Fruit fly (Drosophila melanogaster): ENCODE results near the gene CG33552.

CG33552 gene

DNA sequence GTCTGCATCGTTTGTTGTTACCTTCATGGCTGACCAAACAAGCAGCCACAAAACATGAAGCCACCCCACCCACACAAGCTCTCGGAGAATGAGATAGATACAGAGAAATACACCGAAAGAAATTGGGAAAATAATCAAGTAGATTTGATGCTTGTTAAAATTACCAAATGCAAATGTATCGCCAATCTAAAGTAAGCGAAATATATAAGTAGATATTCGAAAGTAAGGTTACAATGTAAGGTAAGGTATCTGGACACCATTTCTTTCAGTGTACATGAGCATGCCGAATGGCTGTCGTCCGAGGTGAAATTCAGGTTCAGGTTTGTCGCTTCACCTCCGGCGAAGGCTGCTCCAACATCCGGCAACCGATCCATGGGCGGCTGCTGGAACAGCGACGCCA lies 10.0 kb upstream of the CG33552 start (continued):
- no peak for TF ChIP-seq Sox102F (GFP tag; optimal IDR thresholded peaks at IDR 0.05)
- peak; percentile 31 for TF ChIP-seq Hr4 (GFP tag; optimal IDR thresholded peaks at IDR 0.05)
- TF ChIP-seq esn (GFP tag; optimal IDR thresholded peaks at IDR 0.05): no peak
- TF ChIP-seq fkh (GFP tag; optimal IDR thresholded peaks at IDR 0.05): no peak
- TF ChIP-seq CG4318 (GFP tag; optimal IDR thresholded peaks at IDR 0.05): peak; percentile 27
- TF ChIP-seq CG11902 (GFP tag; optimal IDR thresholded peaks at IDR 0.05): no peak
- peak; percentile 29 for TF ChIP-seq CG3032 (tag; optimal IDR thresholded peaks at IDR 0.05)
- no peak for TF ChIP-seq Blimp-1 (GFP tag; optimal IDR thresholded peaks at IDR 0.05)
- TF ChIP-seq salr (GFP tag; optimal IDR thresholded peaks at IDR 0.05): peak; percentile 16 to 20
- TF ChIP-seq Hr38 (GFP tag; optimal IDR thresholded peaks at IDR 0.05): no peak
- TF ChIP-seq Eip93F (GFP tag; optimal IDR thresholded peaks at IDR 0.05): no peak
- no peak for TF ChIP-seq acj6 (GFP tag; optimal IDR thresholded peaks at IDR 0.05)
- TF ChIP-seq Gug (GFP tag; IDR thresholded peaks at IDR 0.05): peak; percentile 33; the same call in 1 of the 2 replicates
- TF ChIP-seq CG8119 (GFP tag; IDR thresholded peaks at IDR 0.05): 0 out of 3 replicates have a peak, but pooled peaks have one; percentile 43
- TF ChIP-seq CG16779 (tag; optimal IDR thresholded peaks at IDR 0.05): no peak
- TF ChIP-seq achi (GFP tag; optimal IDR thresholded peaks at IDR 0.05): peak; percentile 27
- TF ChIP-seq Ets96B (tag; optimal IDR thresholded peaks at IDR 0.05): no peak
- no peak for TF ChIP-seq CG6792 (GFP tag; optimal IDR thresholded peaks at IDR 0.05)
- no peak for TF ChIP-seq OdsH (GFP tag; optimal IDR thresholded peaks at IDR 0.05)
- TF ChIP-seq svp (GFP tag): no peak
- no peak for TF ChIP-seq CG6854 (GFP tag; optimal IDR thresholded peaks at IDR 0.05)
- no peak for TF ChIP-seq Sox14 (GFP tag; optimal IDR thresholded peaks at IDR 0.05)
- TF ChIP-seq net (GFP tag; optimal IDR thresholded peaks at IDR 0.05): no peak
- TF ChIP-seq Sox15 (GFP tag; optimal IDR thresholded peaks at IDR 0.05): no peak
- no peak for TF ChIP-seq CG11762 (GFP tag; optimal IDR thresholded peaks at IDR 0.05; ENCODE audit: insufficient read depth)
- no peak for TF ChIP-seq CG7368 (GFP tag; optimal IDR thresholded peaks at IDR 0.05)
- TF ChIP-seq cyc (GFP tag; optimal IDR thresholded peaks at IDR 0.05): no peak
- TF ChIP-seq dac (GFP tag; optimal IDR thresholded peaks at IDR 0.05): no peak
- no peak for TF ChIP-seq dsx (GFP tag; optimal IDR thresholded peaks at IDR 0.05; ENCODE audit: poor library complexity, severe bottlenecking)
- TF ChIP-seq CG1621 (tag; optimal IDR thresholded peaks at IDR 0.05): no peak
- no peak for TF ChIP-seq Lpt (GFP tag; optimal IDR thresholded peaks at IDR 0.05)

DNA sequence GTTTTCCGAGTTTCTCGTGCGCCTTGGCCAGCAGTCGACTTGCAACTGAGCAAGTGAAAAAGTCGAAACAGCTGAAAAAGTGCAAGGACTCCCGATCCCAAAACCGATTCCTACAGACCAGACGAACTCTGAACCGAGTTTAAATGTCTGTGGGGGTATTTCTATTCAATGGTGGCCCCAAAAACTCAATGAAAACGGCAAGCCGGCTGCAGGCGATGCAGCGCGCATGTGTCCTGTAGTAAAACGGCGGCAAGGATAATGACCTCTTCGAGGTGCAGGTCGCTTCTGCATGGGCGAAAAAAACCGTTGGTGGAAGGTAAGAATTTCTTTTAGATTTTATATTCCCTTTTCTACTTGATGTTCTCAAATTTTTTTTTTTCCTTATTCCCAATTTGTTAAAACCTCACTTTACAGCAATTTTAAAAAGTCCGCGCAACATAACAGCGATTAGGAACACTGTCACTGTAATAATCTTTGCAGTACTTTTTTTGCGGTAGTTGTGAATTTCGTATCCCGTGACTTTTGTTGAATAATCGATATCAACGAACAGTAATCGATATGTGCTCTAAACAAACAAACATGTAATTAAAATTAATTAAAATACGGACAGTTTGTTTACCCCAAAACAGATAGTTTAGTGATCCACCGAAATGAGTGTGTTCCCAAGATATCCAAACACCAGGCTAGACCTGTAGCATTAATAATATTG lies 5.5 kb upstream of the CG33552 start, which contains the start of the genes Trpgamma and her:
TSS of gene Trpgamma (minus strand) at position 51 of the 709 bp plus-strand sequence.
TSS of gene her (plus strand) at position 535 of the 709 bp plus-strand sequence.
- TF ChIP-seq fd59A (GFP tag; optimal IDR thresholded peaks at IDR 0.05) (no peak), Hr39 (GFP tag; optimal IDR thresholded peaks at IDR 0.05) (no peak), Sox15 (GFP tag; optimal IDR thresholded peaks at IDR 0.05) (no peak), CG6163 (GFP tag; IDR thresholded peaks at IDR 0.05) (no peak), eg (GFP tag; IDR thresholded peaks at IDR 0.05) (no peak), OdsH (GFP tag; optimal IDR thresholded peaks at IDR 0.05) (no peak), svp (GFP tag) (no peak), CG6276 (GFP tag; optimal IDR thresholded peaks at IDR 0.05) (no peak), achi (GFP tag; optimal IDR thresholded peaks at IDR 0.05) (no peak), Hr4 (GFP tag; optimal IDR thresholded peaks at IDR 0.05) (no peak), CG8632 (GFP tag; optimal IDR thresholded peaks at IDR 0.05) (no peak), CG4318 (GFP tag; optimal IDR thresholded peaks at IDR 0.05) (no peak), CG15336 (GFP tag; IDR thresholded peaks at IDR 0.05) (no peak), CG7368 (GFP tag; optimal IDR thresholded peaks at IDR 0.05) (no peak), dsx (GFP tag; optimal IDR thresholded peaks at IDR 0.05; ENCODE audit: poor library complexity, severe bottlenecking) (no peak), CG34406 (GFP tag; optimal IDR thresholded peaks at IDR 0.05) (no peak), Ets21C (GFP tag; optimal IDR thresholded peaks at IDR 0.05) (no peak), pdm3 (GFP tag; optimal IDR thresholded peaks at IDR 0.05) (no peak), CG32006 (GFP tag; optimal IDR thresholded peaks at IDR 0.05) (no peak), CG9139 (GFP tag; optimal IDR thresholded peaks at IDR 0.05) (no peak), Sox14 (GFP tag; optimal IDR thresholded peaks at IDR 0.05) (peak; percentile 15), Sox102F (GFP tag; optimal IDR thresholded peaks at IDR 0.05) (no peak), Gug (GFP tag; IDR thresholded peaks at IDR 0.05) (no peak), Eip93F (GFP tag; optimal IDR thresholded peaks at IDR 0.05) (no peak), esn (GFP tag; optimal IDR thresholded peaks at IDR 0.05) (peak; percentile 36), CG8319 (GFP tag; optimal IDR thresholded peaks at IDR 0.05) (no peak), Eip78C (GFP tag) (peak; percentile 27), CG3032 (tag; optimal IDR thresholded peaks at IDR 0.05) (peak; percentile 17), Smox (GFP tag; optimal IDR thresholded peaks at IDR 0.05) (no peak), Hr38 (GFP tag; optimal IDR thresholded peaks at IDR 0.05) (no peak), CG10669 (GFP tag; optimal IDR thresholded peaks at IDR 0.05) (no peak), vri (GFP tag; optimal IDR thresholded peaks at IDR 0.05) (no peak), salr (GFP tag; optimal IDR thresholded peaks at IDR 0.05) (no peak), CG1621 (tag; optimal IDR thresholded peaks at IDR 0.05) (peak; percentile 58)

All from whole organism, prepupa.